Worm (Caenorhabditis elegans) whole organism, L3 larva: ENCODE results near the gene cdgs-1.

ENCODE experiments used
- R02D3.7 ChIP-seq: fragments of 150-350 bp; optimal IDR thresholded peaks from 2 replicates; lab custom pipeline; 2014; ENCODE audit warnings: missing biosample characterization, missing genetic modification characterization
- ZK546.5 ChIP-seq: sonication (generic microtip); optimal IDR thresholded peaks from 2 replicates; lab custom pipeline; 2017; ENCODE audit warnings: missing biosample characterization, missing genetic modification characterization
- aly-2 ChIP-seq: fragments of 150-350 bp; optimal IDR thresholded peaks from 2 replicates; lab custom pipeline; 2014; ENCODE audit warnings: missing biosample characterization, missing genetic modification characterization
- ama-1 ChIP-seq: fragments of 150-350 bp; optimal IDR thresholded peaks from 2 replicates; lab custom pipeline; 2018
- ceh-16 ChIP-seq: sonication (generic microtip); optimal IDR thresholded peaks from 2 replicates; lab custom pipeline; 2017; ENCODE audit warnings: missing biosample characterization, missing genetic modification characterization
- ceh-82 ChIP-seq: fragments of 150-350 bp; optimal IDR thresholded peaks from 2 replicates; lab custom pipeline; 2014; ENCODE audit warnings: missing biosample characterization, missing genetic modification characterization
- daf-12 ChIP-seq: fragments of 150-350 bp; optimal IDR thresholded peaks from 2 replicates; lab custom pipeline; 2014; ENCODE audit warnings: missing biosample characterization, missing genetic modification reagents, missing genetic modification characterization
- egl-27 ChIP-seq: sonication (generic microtip); optimal IDR thresholded peaks from 4 replicates; lab custom pipeline; 2017; ENCODE audit warnings: missing biosample characterization, missing genetic modification reagents, missing genetic modification characterization
- egl-5 ChIP-seq: fragments of 150-350 bp; optimal IDR thresholded peaks from 2 replicates; lab custom pipeline; 2017; ENCODE audit warnings: missing biosample characterization, missing genetic modification reagents, missing genetic modification characterization, inconsistent platforms
- elt-1 ChIP-seq: fragments of 150-350 bp; optimal IDR thresholded peaks from 2 replicates; lab custom pipeline; 2014; ENCODE audit warnings: missing biosample characterization, missing genetic modification characterization
- elt-2 ChIP-seq: sonication (generic microtip); optimal IDR thresholded peaks from 2 replicates; lab custom pipeline; 2016; ENCODE audit warnings: missing genetic modification reagents, mild to moderate bottlenecking, missing genetic modification characterization, missing compliant biosample characterization
- elt-3 ChIP-seq, 3 experiments: fragments of 150-350 bp in 1 of 3; sonication (generic microtip) in 2 of 3; optimal IDR thresholded peaks; 2 replicates in 2 of 3; 4 replicates in 1 of 3; lab custom pipeline; 2014 to 2017; ENCODE audit warnings: missing biosample characterization in 3 of 3, missing genetic modification characterization in 3 of 3
- eor-1 ChIP-seq, 2 experiments: fragments of 150-350 bp; optimal IDR thresholded peaks; 2 replicates each; lab custom pipeline; 2014 to 2018; ENCODE audit warnings: missing biosample characterization in 2 of 2, missing genetic modification characterization in 2 of 2
- fkh-10 ChIP-seq: sonication (generic microtip); optimal IDR thresholded peaks from 2 replicates; lab custom pipeline; 2017; ENCODE audit warnings: missing biosample characterization, missing genetic modification reagents, missing genetic modification characterization
- fkh-2 ChIP-seq: fragments of 150-350 bp; optimal IDR thresholded peaks from 2 replicates; lab custom pipeline; 2014; ENCODE audit warnings: missing biosample characterization, missing genetic modification reagents, missing genetic modification characterization
- fos-1 ChIP-seq: fragments of 150-350 bp; optimal IDR thresholded peaks from 2 replicates; lab custom pipeline; 2014; ENCODE audit warnings: missing biosample characterization, missing genetic modification characterization
- hmg-11 ChIP-seq: sonication (generic microtip); optimal IDR thresholded peaks from 2 replicates; lab custom pipeline; 2016; ENCODE audit warnings: missing genetic modification characterization, missing compliant biosample characterization
- jun-1 ChIP-seq: fragments of 150-350 bp; optimal IDR thresholded peaks from 2 replicates; lab custom pipeline; 2014; ENCODE audit warnings: missing biosample characterization, missing genetic modification reagents, missing genetic modification characterization
- lin-15B ChIP-seq: fragments of 150-350 bp; optimal IDR thresholded peaks from 2 replicates; lab custom pipeline; 2014; ENCODE audit warnings: missing biosample characterization, missing genetic modification characterization
- lin-39 ChIP-seq: fragments of 150-350 bp; optimal IDR thresholded peaks from 2 replicates; lab custom pipeline; 2018; ENCODE audit warnings: missing biosample characterization, missing genetic modification reagents, missing genetic modification characterization
- mdl-1 ChIP-seq: fragments of 150-350 bp; optimal IDR thresholded peaks from 2 replicates; lab custom pipeline; 2014; ENCODE audit warnings: missing biosample characterization, missing genetic modification characterization
- mml-1 ChIP-seq: fragments of 150-350 bp; sonication (generic microtip); optimal IDR thresholded peaks from 3 replicates; lab custom pipeline; 2014; ENCODE audit warnings: missing biosample characterization, missing genetic modification characterization
- nfya-1 ChIP-seq: sonication (generic microtip); optimal IDR thresholded peaks from 2 replicates; lab custom pipeline; 2017; ENCODE audit warnings: missing genetic modification characterization, mild to moderate bottlenecking, missing compliant biosample characterization, antibody characterized with exemption, moderate library complexity; ENCODE audit not compliant: insufficient read depth
- nhr-11 ChIP-seq: fragments of 150-350 bp; optimal IDR thresholded peaks from 2 replicates; lab custom pipeline; 2014; ENCODE audit warnings: missing biosample characterization, missing genetic modification characterization
- nhr-25 ChIP-seq: sonication (generic microtip); optimal IDR thresholded peaks from 2 replicates; lab custom pipeline; 2017; ENCODE audit warnings: missing biosample characterization, missing genetic modification characterization
- nhr-28 ChIP-seq: fragments of 150-350 bp; optimal IDR thresholded peaks from 2 replicates; lab custom pipeline; 2014; ENCODE audit warnings: missing biosample characterization, missing genetic modification characterization
- nhr-43 ChIP-seq: sonication (generic microtip); optimal IDR thresholded peaks from 2 replicates; lab custom pipeline; 2016; ENCODE audit warnings: mild to moderate bottlenecking, missing genetic modification characterization, missing compliant biosample characterization; ENCODE audit not compliant: poor library complexity, severe bottlenecking
- nhr-67 ChIP-seq: fragments of 150-350 bp; optimal IDR thresholded peaks from 2 replicates; lab custom pipeline; 2014; ENCODE audit warnings: missing biosample characterization, missing genetic modification characterization
- nhr-76 ChIP-seq: fragments of 150-350 bp; sonication (generic microtip); optimal IDR thresholded peaks from 5 replicates; lab custom pipeline; 2014; ENCODE audit warnings: missing biosample characterization, missing genetic modification characterization
- nhr-77 ChIP-seq: fragments of 150-350 bp; optimal IDR thresholded peaks from 2 replicates; lab custom pipeline; 2014; ENCODE audit warnings: missing biosample characterization, missing genetic modification characterization
- pha-4 ChIP-seq: fragments of 150-350 bp; optimal IDR thresholded peaks from 2 replicates; lab custom pipeline; 2014; ENCODE audit warnings: missing biosample characterization, missing genetic modification reagents, missing genetic modification characterization
- sea-2 ChIP-seq: fragments of 150-350 bp; sonication (generic microtip); optimal IDR thresholded peaks from 4 replicates; lab custom pipeline; 2014; ENCODE audit warnings: missing biosample characterization, missing genetic modification reagents, missing genetic modification characterization
- skn-1 ChIP-seq: fragments of 150-350 bp; optimal IDR thresholded peaks from 2 replicates; lab custom pipeline; 2014; ENCODE audit warnings: missing biosample characterization, missing genetic modification characterization
- snpc-4 ChIP-seq: fragments of 150-350 bp; optimal IDR thresholded peaks from 2 replicates; lab custom pipeline; 2014; ENCODE audit warnings: missing biosample characterization, missing genetic modification characterization
- tbx-2 ChIP-seq: sonication (generic microtip); optimal IDR thresholded peaks from 2 replicates; lab custom pipeline; 2016; ENCODE audit warnings: mild to moderate bottlenecking, missing genetic modification characterization, missing compliant biosample characterization
- ztf-11 ChIP-seq: fragments of 150-350 bp; optimal IDR thresholded peaks from 2 replicates; lab custom pipeline; 2014; ENCODE audit warnings: missing biosample characterization, missing genetic modification characterization
- ztf-4 ChIP-seq: fragments of 150-350 bp; optimal IDR thresholded peaks from 2 replicates; lab custom pipeline; 2014; ENCODE audit warnings: missing biosample characterization, missing genetic modification characterization

cdgs-1 gene

DNA sequence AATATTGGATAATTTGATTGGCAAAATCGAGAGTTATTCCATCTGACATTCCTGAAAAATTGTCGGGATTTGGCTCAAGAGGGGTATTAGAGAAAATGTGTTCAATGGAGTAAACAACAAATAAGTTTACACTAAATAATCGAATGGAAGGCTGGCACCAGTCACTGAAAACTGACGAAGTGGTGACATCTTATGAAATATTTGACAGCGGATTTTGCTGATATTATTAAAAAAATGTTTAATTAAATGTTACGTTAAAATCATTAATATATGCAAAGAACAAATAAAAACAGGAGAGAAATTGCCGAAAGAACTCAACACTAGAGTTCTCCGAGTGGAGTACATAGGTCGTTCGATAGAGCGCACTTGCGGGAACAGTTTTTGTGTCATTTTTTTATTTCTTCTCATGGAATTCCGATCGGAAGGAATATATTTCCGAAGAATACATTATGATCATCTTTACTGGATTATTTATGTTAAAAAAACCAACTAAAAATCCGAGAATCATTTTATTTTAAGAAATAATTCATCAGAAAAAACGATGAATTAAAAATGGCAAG is 29.9 kb downstream of the cdgs-1 start, which contains the start of gene tag-322 (continued):
- TF ChIP-seq skn-1 (tag; lab: Kevin White, UChicago) (peak; percentile 40), aly-2 (no peak), R02D3.7 (tag; lab: Kevin White, UChicago) (peak; percentile 55), eor-1 (tag; optimal IDR thresholded peaks at IDR 0.05; lab: Kevin White, UChicago) (no peak), fkh-2 (no peak), egl-5 (tag; lab: Kevin White, UChicago) (peak; percentile 22), nhr-76 (tag; lab: Kevin White, UChicago) (no peak), nhr-11 (tag; lab: Kevin White, UChicago) (no peak), nhr-25 (tag; lab: Kevin White, UChicago) (peak; percentile 9), elt-3 (tag; optimal IDR thresholded peaks at IDR 0.05; lab: Kevin White, UChicago) (no peak), egl-27 (tag; lab: Kevin White, UChicago) (no peak), ztf-4 (tag; lab: Kevin White, UChicago) (no peak), daf-12 (tag; lab: Kevin White, UChicago) (no peak), ceh-16 (tag; lab: Kevin White, UChicago) (no peak), mml-1 (tag; lab: Kevin White, UChicago) (no peak), hmg-11 (tag; lab: Kevin White, UChicago) (peak; percentile 47), nhr-67 (tag; lab: Kevin White, UChicago) (no peak), snpc-4 (tag; lab: Kevin White, UChicago) (peak; percentile 38), elt-1 (tag; lab: Kevin White, UChicago) (no peak), ama-1 (lab: Kevin White, UChicago) (no peak), nhr-77 (no peak)

DNA sequence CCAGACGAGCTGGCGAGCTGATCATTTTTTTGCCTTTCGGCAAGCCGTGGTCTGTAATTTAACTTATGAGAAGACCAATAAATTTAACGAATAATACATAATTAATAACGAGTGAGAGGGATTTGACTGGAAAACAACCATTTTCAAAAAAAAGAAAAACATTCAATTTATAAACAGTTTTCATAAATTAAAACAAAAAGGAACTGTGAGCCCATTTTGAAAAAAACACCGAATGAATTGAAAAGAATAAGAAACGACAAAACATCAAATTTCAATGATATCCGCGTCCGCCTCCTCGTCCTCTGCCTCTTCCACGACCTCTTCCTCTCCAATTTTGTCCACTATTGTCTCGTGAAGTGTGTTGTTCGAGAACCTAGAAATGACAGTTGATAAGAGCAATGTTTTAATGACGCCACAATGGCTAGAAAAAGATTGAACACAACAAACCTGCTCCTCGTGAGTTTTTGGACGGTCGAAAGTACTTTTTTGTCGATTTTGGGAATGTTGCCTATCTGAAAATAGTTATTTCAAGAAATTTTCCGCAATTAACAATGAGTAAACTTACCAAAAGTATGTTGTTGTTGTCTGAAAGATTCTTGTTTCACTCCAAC is 31.6 kb downstream of the cdgs-1 start, which contains the start of gene tag-321:
tag-321 (minus strand) TSS at position 51 of the 611 bp plus-strand sequence.
- TF ChIP-seq sea-2 (GFP tag; lab: Kevin White, UChicago) (no peak), fkh-10 (GFP tag; lab: Kevin White, UChicago) (no peak), elt-2 (tag; lab: Kevin White, UChicago) (peak; percentile 68), lin-39 (no peak), jun-1 (tag; lab: Kevin White, UChicago) (peak; percentile 6)
- TF ChIP-seq, all 47 proteins: peak for 2

ce11 chrIV:7782292-7782691 is 33.2 kb downstream of the cdgs-1 start, which contains the start of gene sec-10:
TSS of gene sec-10 (minus strand) at chrIV:7782499.
- no peak for TF ChIP-seq nhr-67 (tag; lab: Kevin White, UChicago)
- peak; percentile 18 for TF ChIP-seq pha-4 (tag; lab: Kevin White, UChicago)
- TF ChIP-seq elt-2 (tag; lab: Kevin White, UChicago) = peak; percentile 40
- TF ChIP-seq ztf-11 (tag; lab: Kevin White, UChicago) = no peak

DNA sequence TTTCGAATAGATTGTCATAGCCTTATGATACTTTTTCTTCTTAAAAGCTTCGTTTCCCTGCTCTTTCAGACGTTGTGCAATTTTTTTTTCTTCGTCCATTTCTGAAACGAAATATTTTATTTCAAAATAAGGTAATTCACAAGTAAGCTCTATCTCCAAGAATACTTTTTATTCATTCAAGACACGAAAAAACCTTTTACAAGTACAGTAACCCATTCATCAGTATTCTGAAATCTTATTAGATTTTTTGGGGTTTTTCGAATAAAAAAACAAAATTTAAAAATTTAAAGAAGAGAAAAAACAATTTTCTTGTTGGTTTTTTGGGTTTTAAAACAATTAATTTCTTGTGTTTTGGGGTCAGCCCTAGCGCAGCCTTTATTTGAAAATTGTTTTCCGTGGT is 36.7 kb downstream of the cdgs-1 start, which contains the start of gene rpap-3:
rpap-3 (minus strand) TSS at position 101 of the 400 bp plus-strand sequence.
- TF ChIP-seq elt-1 (tag; lab: Kevin White, UChicago) (no peak), ceh-16 (tag; lab: Kevin White, UChicago) (no peak), nhr-67 (tag; lab: Kevin White, UChicago) (no peak), eor-1 (tag; optimal IDR thresholded peaks at IDR 0.05; lab: Kevin White, UChicago) (no peak), nfya-1 (no peak), R02D3.7 (tag; lab: Kevin White, UChicago) (no peak), nhr-43 (no peak), mdl-1 (tag; lab: Kevin White, UChicago) (no peak)
- TF ChIP-seq, all 47 proteins: peak for 0

- TF ChIP-seq snpc-4 (tag; lab: Kevin White, UChicago) (no peak), nhr-28 (tag; lab: Kevin White, UChicago) (no peak), skn-1 (tag; lab: Kevin White, UChicago) (no peak), tbx-2 (tag; lab: Kevin White, UChicago) (no peak), fos-1 (tag; lab: Kevin White, UChicago) (no peak), ama-1 (lab: Kevin White, UChicago) (no peak), nhr-67 (tag; lab: Kevin White, UChicago) (no peak), ceh-82 (tag; lab: Kevin White, UChicago) (no peak), nhr-77 (no peak), ceh-16 (tag; lab: Kevin White, UChicago) (no peak), lin-15B (tag; lab: Kevin White, UChicago) (no peak), ZK546.5 (tag; lab: Kevin White, UChicago) (no peak), egl-5 (tag; lab: Kevin White, UChicago) (no peak), jun-1 (tag; lab: Kevin White, UChicago) (no peak)
Measured at ce11 chrIV:7775725-7776124, 39.8 kb downstream of the cdgs-1 start, which contains the start of gene swd-2.1. TSS of gene swd-2.1 (plus strand) at chrIV:7776025.
